Worm (Caenorhabditis elegans) whole organism, late embryonic: Measurements from ENCODE around the gene cogc-8.

ENCODE experiments used
- C38D4.7 ChIP-seq: fragments of 200-800 bp; sonication (Bioruptor generic); optimal IDR thresholded peaks from 2 replicates; lab custom pipeline; 2018; ENCODE audit warnings: mild to moderate bottlenecking, missing genetic modification characterization, moderate library complexity, missing compliant biosample characterization
- ceh-14 ChIP-seq: sonication (generic microtip); optimal IDR thresholded peaks from 2 replicates; lab custom pipeline; 2016; ENCODE audit warnings: missing genotype, missing genetic modification characterization, missing compliant biosample characterization
- ceh-18 ChIP-seq: sonication (generic microtip); optimal IDR thresholded peaks from 2 replicates; lab custom pipeline; 2016; ENCODE audit warnings: missing genetic modification characterization, missing compliant biosample characterization
- pros-1 ChIP-seq: fragments of 150-350 bp; optimal IDR thresholded peaks from 2 replicates; lab custom pipeline; 2014; ENCODE audit warnings: missing biosample characterization, missing genetic modification reagents, missing genetic modification characterization
- ref-2 ChIP-seq: sonication (generic microtip); optimal IDR thresholded peaks from 2 replicates; lab custom pipeline; 2016; ENCODE audit warnings: missing genetic modification characterization, missing compliant biosample characterization
- sox-2 ChIP-seq: fragments of 200-800 bp; sonication (Bioruptor generic); IDR thresholded peaks from 2 replicates; pipeline ENCODE4 v1.3.6; 2022; ENCODE audit warnings: missing genetic modification reagents, missing genetic modification characterization, missing compliant biosample characterization
- tbx-2 ChIP-seq: sonication (generic microtip); optimal IDR thresholded peaks from 2 replicates; lab custom pipeline; 2016; ENCODE audit warnings: missing genetic modification characterization, missing compliant biosample characterization
- ttx-3 ChIP-seq: sonication (generic microtip); optimal IDR thresholded peaks from 2 replicates; lab custom pipeline; 2016; ENCODE audit warnings: missing genetic modification reagents, missing genetic modification characterization, missing compliant biosample characterization

ce11 chrIV:240257-240754, at the start of gene cogc-8, which contains the start of gene fnta-1:
- TF ChIP-seq ceh-14 (tag; lab: Kevin White, UChicago) (no peak), tbx-2 (tag; lab: Kevin White, UChicago) (no peak), ttx-3 (no peak), sox-2 (no peak), ceh-18 (no peak), C38D4.7 (GFP tag; lab: Kevin White, UChicago) (no peak), pros-1 (no peak), ref-2 (no peak)
